Worm (Caenorhabditis elegans) whole organism, young adult: ENCODE data around the gene rps-8.

Experiments
- Y56A3A.18 ChIP-seq: fragments of 200-800 bp; sonication (Bioruptor generic); IDR thresholded peaks from 2 replicates; pipeline ENCODE4 v1.3.6; 2022; ENCODE audit warnings: missing genetic modification reagents, missing genetic modification characterization, missing compliant biosample characterization
- nhr-90 ChIP-seq: sonication (generic microtip); optimal IDR thresholded peaks from 2 replicates; lab custom pipeline; 2016; ENCODE audit warnings: missing genotype, mild to moderate bottlenecking, missing genetic modification characterization, missing compliant biosample characterization
- rcor-1 ChIP-seq: fragments of 200-800 bp; sonication (Bioruptor generic); IDR thresholded peaks from 2 replicates; pipeline ENCODE4 v1.3.6; 2022; ENCODE audit warnings: missing genetic modification reagents, missing genetic modification characterization, missing compliant biosample characterization
- sea-2 ChIP-seq: fragments of 200-800 bp; sonication (Bioruptor generic); IDR thresholded peaks from 2 replicates; pipeline ENCODE4 v1.3.6; 2022; ENCODE audit warnings: missing genetic modification characterization, missing compliant biosample characterization

DNA sequence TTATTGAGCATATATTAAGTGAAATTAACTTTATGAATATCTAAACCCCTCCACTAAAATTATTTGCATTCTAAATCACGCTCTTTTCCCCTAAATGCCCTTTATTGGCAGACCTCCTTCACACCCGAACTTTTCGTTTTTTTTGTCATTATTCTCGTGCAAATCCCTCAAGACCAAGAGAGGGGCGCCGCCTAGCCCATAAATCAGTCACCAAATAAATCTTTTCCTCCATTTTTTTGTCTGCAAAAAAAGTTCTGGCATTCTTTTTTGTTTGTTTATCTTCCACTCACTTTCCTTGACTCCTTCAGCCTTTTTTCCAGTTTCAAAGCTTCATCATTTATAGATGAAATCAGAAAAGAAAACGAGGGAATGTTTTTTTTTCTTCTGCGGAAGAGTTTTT is 5.2 kb upstream of the rps-8 start:
- TF ChIP-seq rcor-1 (GFP tag; lab: Robert Waterston, UW) (no peak), Y56A3A.18 (GFP tag; lab: Robert Waterston, UW) (no peak), sea-2 (GFP tag; lab: Robert Waterston, UW) (no peak), nhr-90 (tag; lab: Kevin White, UChicago) (no peak)
